Worm (Caenorhabditis elegans) whole organism, L4/young adult: ENCODE measurements around the gene ptr-18.

ENCODE experiments used
- W03F9.2 ChIP-seq: fragments of 150-350 bp; optimal IDR thresholded peaks from 2 replicates; lab custom pipeline; 2014; ENCODE audit warnings: missing biosample characterization, missing genetic modification characterization
- dao-5 ChIP-seq: sonication (generic microtip); optimal IDR thresholded peaks from 2 replicates; lab custom pipeline; 2016; ENCODE audit warnings: missing genotype, missing genetic modification characterization, moderate library complexity, missing compliant biosample characterization
- him-1 ChIP-seq: sonication (generic microtip); optimal IDR thresholded peaks from 2 replicates; lab custom pipeline; 2016; ENCODE audit warnings: missing genotype, missing genetic modification reagents, missing genetic modification characterization, missing compliant biosample characterization

DNA sequence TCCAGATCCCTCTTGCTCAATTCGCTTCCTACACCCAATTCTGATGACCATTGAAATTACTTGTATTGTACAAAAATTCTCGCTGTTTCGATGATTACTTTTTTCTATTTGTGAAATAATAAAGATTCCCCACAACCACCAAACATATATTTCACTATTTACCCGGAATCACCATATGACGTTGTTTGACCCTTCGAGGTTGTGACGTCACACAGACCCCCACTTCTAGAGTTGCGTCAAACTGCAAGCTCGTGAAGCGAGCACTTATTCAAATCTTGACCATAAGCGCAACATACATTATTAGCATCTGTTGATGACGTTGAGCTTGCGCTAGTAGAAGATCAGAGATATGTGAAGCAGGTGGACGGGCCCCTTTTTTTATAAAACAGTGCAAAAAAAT, 27.6 kb downstream of the ptr-18 start:
- TF ChIP-seq W03F9.2 (tag; lab: Kevin White, UChicago): no peak
- no peak for TF ChIP-seq dao-5 (tag; lab: Kevin White, UChicago)
- no peak for TF ChIP-seq him-1 (tag; lab: Kevin White, UChicago)
